Worm (Caenorhabditis elegans): ENCODE measurements around the gene F57A8.7.

DNA sequence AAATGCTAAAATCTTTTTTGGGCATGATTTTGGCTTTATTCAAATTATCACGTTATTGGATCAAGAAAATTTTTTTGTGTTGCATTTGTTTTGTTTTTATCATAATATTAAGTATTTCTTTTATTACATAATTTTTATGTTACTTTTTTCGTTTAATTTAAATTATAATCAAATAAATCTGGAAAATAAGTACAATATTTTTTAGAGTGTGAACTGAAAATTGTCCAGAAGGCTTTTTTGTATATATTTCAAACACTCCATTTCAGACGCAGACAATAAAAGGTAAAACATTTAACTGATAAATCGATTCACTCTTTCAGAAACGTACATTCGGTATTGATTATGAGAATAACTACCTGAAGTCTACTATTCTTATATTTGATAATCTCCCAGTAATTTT is 31.8 kb downstream of the F57A8.7 start, which contains the start of gene C08B6.11:
- TF ChIP-seq unc-39 (tag; optimal IDR thresholded peaks at IDR 0.05) (no peak), lin-32 (GFP tag; optimal IDR thresholded peaks at IDR 0.05) (no peak), nhr-12 (tag; optimal IDR thresholded peaks at IDR 0.05) (no peak), nhr-237 (tag; optimal IDR thresholded peaks at IDR 0.05) (no peak), hlh-1 (tag; optimal IDR thresholded peaks at IDR 0.05) (no peak)

Measured in whole organism, mixed stage, embryonic.